Fruit fly (Drosophila melanogaster) Kc167 (cell line): ENCODE data around the gene CG4325.

Source experiments
- Sin3A ChIP-seq: fragments of >200 bp; optimal IDR thresholded peaks from 2 replicates; lab custom pipeline; 2018; ENCODE audit warnings: missing external identifiers
- h ChIP-seq: fragments of >200 bp; optimal IDR thresholded peaks from 3 replicates; lab custom pipeline; 2018; ENCODE audit warnings: missing external identifiers
- insv ChIP-seq: fragments of >200 bp; optimal IDR thresholded peaks from 3 replicates; lab custom pipeline; 2018; ENCODE audit warnings: missing external identifiers
- psq ChIP-seq: fragments of >200 bp; optimal IDR thresholded peaks from 2 replicates; lab custom pipeline; 2017; ENCODE audit warnings: missing external identifiers

- TF ChIP-seq psq (no peak), Sin3A (no peak), h (lab: Kevin White, UChicago) (no peak), insv (lab: Kevin White, UChicago) (no peak)
These were observed 42.6 kb downstream of the CG4325 start for dm6 chrX:2001057-2001456.
